Fruit fly (Drosophila melanogaster): Measurements from ENCODE around the gene CG14204.

Gene CG14204

DNA sequence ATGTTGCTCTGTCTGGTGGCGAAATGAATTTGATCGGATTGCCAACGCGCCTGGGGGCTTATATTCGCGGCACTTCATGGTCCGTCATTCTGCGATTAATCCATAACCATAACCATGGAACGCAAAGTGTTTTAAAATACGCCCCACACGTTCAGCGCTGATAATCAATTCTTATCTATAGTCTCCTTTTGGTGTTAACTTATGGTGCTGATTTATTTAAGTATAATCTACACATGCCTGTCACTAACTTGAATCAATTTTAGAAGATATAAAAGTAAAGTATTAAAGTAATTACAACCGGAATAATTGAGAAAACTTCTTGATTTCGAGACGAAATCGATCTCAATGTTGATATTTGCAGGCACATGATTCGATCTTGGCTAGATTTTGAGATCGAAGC, 6.7 kb downstream of the CG14204 start, which contains the start of gene CG14219:
Gene CG14219 (minus strand): TSS at position 101 of the 400 bp plus-strand sequence.
- TF ChIP-seq noc (tag; optimal IDR thresholded peaks at IDR 0.05): no peak

DNA sequence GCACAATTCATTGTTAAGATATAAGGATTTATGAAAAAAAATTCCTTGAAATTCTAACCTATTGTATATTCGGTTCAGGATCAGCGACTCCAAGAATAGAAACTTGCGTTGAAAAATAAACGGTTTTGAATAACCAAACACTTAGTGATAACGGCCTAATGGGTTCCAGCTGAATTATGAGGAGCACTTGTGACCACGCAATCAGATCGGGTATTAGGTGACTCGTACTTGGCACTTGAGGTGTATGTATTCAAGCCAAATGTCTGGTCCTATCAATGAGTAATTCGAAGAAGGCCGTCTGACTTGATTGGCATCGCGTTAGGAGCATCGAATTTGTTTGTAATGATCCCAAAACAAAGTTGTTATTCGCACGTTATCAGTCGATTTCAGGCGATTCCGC, 7.2 kb downstream of the CG14204 start:
- no peak for TF ChIP-seq noc (tag; optimal IDR thresholded peaks at IDR 0.05)

DNA sequence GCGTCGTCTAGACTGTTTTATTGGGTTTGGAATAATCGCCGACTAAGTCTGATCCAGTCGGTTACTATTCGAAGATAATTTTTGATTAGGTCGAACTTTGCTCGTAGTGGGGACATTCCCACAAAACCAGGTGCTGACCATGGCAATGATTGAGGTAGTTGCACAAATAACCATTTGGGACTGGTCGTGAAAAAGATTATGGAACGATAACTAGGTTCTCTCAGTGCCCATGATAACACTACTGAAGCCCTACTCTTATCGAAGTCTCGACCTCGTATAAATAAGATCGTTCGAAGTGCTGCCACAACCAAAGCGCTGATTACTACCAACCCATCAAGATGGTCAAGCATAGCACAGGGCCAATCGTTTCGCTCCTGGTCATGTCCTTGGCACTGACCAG, 8.9 kb downstream of the CG14204 start, which contains the start of gene CG14205:
Gene CG14205 (plus strand): TSS at position 301 of the 400 bp plus-strand sequence.
- TF ChIP-seq noc (tag; optimal IDR thresholded peaks at IDR 0.05): no peak

DNA sequence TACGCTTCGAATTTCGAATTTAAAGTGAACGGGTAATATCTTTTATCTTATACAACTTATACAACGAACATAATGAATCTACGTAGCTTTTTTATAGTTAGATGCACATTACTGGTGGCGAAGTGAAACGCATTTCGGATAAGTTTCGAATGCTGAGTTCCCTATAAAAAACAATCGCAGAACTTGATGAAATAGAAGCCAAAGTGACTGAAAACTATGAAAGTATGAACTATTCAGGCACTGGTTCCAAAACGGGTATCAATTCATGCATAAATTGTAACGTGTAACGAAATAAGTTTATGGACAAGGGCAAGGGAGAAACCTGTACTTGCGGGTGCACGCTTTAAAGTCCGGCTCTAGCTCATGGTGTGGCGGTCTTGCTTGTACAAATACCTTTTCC, 12.4 kb downstream of the CG14204 start:
- no peak for TF ChIP-seq noc (tag; optimal IDR thresholded peaks at IDR 0.05)

DNA sequence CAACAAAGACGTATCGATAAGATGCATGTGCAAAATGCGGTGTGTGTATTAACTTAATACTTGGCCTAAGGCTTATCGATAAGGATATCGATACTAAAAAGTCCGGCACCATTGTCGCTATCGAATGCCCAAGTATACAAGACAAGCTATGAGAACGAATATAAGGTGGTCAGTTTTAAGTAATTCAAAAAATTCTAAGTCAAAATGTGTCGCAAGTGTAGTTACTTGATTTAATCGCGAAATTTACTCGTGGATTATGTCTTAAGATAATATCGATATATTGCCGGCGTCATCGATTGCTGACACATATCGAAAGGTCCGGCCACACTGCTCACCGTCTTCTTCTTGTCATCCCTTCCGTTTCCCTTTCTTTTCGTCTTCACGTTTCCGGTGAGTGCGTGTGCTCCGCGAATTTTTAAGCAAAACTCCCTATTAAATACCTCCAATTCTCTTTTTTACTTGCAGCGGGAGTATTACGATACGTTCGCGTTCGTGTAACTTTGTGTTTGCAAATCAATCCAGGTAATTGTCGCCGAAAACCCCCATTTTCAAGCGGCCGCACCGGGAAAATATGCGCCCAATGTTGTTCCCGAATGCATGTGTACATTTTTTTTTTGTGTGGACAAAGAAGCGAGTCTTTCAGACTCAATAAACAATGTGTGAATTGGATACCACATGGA, 14.4 kb downstream of the CG14204 start, which contains the start of gene RpS10b:
Gene RpS10b (plus strand): TSS at position 348 of the 680 bp plus-strand sequence.
- TF ChIP-seq noc (tag; optimal IDR thresholded peaks at IDR 0.05): peak; percentile 74

DNA sequence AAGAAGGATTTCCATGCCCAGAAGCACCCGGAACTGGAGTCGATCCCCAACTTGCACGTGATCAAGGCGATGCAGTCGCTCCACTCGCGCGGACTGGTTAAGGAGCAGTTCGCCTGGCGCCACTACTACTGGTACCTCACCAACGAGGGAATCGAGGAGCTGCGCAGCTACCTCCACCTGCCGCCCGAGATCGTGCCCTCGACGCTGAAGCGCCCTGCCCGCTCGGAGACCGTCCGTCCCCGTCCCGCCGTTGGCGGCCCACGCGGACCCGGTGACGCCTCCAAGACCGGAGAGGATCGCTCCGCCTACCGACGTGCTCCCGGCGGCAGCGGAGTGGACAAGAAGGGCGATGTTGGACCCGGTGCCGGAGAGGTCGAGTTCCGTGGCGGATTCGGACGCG, 15.1 kb downstream of the CG14204 start:
- no peak for TF ChIP-seq noc (tag; optimal IDR thresholded peaks at IDR 0.05)

DNA sequence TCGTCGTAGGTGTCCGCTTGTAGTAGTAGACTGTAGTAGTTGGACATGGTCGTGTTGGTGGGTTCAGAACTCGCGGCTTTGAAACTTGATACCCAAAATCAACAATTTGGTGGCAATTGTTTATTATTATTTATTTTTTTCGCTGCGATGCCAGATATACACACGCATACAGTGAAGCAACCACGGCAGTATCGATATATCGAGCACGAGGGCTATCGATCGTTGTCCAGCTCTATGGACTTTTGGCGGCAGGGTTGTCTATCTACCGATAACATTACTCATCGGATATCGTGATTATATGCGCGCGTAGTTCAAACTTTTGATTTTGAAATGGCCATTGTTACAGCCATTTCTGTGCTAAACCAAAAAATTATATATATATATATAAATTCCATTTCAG, 18.2 kb downstream of the CG14204 start, which contains the start of gene CG14220:
Gene CG14220 (minus strand): TSS at position 208 of the 400 bp plus-strand sequence.
- TF ChIP-seq noc (tag; optimal IDR thresholded peaks at IDR 0.05): no peak

DNA sequence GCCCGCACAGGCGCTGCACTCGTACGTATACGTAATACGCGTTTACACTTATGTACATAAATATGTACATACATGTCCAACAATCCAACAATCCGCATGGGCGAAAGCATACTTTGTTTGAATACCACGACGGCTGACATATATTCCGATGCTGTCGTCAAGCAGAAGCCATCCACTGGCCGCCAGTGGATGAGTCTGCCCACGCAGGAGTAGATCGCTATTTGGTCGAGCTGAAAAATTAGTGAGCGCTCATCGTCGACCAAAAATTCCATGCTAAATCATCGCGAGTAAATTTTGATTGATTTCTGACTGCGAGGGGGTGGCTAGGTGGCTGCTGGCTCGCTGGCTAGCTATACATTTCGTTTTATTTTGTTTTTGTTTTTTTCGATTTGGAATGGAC, 19.1 kb downstream of the CG14204 start:
- TF ChIP-seq noc (tag; optimal IDR thresholded peaks at IDR 0.05): no peak

DNA sequence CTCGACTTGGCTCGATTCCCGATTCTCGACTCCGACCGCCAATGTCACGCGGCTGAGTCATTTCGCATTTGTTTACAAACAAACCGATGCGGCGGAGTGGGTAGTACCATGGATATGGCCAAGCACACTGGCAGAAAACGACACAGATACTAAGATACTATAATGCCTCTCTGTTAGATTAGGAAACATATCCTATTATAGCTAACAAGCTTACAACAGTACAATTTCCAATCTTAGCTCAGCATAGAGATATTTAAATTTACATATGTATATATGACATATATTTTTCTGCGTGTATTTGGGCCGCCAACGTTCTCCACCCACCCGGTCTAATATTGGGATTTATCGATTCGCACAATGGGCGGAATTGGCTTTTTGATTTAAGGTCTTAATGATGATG, 20.5 kb downstream of the CG14204 start:
- peak; percentile 66 for TF ChIP-seq noc (tag; optimal IDR thresholded peaks at IDR 0.05)

DNA sequence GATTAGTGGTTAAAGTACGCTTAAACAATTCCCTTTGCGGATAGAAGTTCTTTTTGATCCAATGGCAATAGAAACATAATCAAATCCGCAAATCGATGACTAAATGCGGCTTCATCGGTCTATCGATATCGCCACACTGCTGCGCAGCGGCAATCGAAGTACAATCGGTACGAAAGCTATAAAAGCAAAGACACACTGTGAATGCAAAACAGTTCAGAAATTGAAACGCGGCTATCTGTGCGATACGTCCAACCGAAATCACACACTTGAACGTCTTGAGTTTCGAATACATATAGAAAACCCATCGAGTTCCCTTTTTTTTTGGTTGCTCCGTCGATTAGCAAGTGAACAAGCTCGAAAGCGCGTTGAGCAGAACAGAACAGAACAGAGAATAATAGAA, 21.6 kb downstream of the CG14204 start, which contains the start of gene CG14207:
Gene CG14207 (plus strand): TSS at position 203 of the 400 bp plus-strand sequence.
- peak; percentile 44 for TF ChIP-seq noc (tag; optimal IDR thresholded peaks at IDR 0.05)

DNA sequence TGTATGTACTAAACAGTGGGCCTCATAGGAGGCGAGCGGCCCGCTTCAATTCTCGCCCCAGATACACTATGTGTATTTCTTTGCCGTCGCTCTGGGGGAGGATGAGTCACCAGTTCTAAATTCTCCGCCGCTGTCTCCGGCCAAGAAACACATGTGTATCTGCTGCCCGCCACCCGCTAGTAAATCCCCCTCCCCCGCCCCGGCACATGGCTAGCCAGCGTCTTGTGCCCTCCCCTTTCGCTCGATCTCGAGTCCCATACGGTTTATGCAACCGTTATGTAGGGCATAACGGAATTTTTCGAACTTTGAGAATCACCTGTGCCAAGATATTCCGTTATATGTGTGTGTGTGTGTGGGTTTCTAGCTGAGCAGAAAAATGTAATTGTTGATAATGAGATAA, 22.5 kb downstream of the CG14204 start:
- TF ChIP-seq noc (tag; optimal IDR thresholded peaks at IDR 0.05): no peak

DNA sequence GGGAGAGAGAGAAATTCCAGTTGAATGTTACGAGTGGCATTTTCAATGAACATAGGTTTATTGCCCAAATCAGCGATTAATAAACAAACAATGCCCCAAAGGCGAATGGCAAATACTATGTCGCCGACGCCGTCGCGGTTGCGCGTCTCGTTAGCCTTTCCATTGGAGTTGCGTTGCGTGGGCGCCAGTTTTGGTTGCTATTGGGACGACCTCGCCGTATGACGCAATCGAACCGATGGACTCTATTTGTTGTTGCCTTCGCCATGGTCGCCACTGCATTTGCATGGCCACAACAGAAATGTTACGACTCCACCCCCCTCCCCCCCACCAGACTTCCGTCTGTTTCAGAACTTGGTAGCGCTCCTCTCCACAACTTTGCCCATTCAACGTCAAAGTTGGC, 23.1 kb downstream of the CG14204 start:
- TF ChIP-seq noc (tag; optimal IDR thresholded peaks at IDR 0.05): no peak

DNA sequence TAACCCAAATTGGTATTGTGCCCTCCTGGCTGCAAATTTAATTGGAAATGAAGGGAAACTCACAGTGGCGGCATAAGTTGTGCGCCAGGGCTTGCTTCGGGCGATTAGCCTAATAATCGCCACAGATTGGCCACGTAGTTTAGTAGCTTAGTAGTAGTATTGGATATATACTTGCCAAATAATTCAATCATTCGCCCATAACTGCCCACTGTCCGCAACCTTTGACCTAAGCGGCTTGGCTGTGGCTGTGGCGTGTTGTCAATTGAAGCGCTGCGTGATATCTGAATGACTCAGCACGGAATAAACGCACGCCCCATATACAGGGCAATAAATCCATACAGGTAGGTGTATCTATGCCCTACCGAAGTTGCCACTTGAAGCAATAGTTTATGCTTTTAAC, 23.6 kb downstream of the CG14204 start:
- no peak for TF ChIP-seq noc (tag; optimal IDR thresholded peaks at IDR 0.05)

DNA sequence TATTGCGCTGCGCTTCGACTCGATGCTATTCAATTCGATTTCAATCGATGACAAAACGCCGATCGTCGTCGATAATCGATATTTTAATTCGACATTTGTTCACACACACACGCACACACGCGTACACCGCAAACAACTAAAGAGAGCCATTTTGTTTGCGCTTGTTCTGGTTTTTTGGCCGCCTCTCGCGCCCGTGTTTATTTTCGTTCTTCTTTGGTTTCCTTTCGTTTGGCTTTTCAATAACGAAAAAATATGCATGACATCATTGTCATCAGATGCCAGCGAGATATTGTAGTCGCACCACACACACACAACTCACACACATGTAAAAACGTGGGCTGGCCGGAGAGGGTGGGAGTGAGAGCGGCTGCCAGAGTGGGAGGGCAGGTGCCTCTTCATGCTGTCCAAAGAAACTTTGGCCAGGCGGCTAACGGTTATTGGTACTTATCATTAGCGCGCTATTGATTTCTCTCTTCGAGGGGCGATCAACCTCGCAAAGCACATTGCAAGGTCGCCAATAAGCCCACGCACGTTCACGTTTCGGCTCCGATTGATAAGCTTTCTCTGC, 24.7 kb downstream of the CG14204 start:
- TF ChIP-seq noc (tag; optimal IDR thresholded peaks at IDR 0.05): peak; percentile 57

DNA sequence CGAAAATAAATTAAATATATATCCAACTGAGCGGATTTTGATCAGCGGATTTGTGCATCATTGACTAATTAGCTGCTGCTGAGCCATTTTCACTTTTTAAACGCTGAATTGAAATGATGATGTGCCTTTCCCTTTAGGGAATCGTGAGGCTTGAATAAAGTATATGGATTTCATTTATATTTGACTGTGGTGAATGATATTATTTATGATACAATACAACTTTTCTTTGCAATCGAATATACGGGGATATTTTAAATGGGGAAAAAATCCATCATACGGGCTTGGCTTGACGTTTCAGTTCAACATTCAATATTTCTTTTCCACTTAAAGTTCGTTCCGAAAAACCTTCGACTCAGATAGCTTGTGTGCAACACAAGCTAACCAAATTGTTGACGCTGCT, 27.8 kb downstream of the CG14204 start, which contains the start of the genes Shawn and Tyler:
Gene Shawn (plus strand): TSS at position 301 of the 400 bp plus-strand sequence.
Gene Tyler (plus strand): TSS at position 301 of the 400 bp plus-strand sequence.
- no peak for TF ChIP-seq noc (tag; optimal IDR thresholded peaks at IDR 0.05)

DNA sequence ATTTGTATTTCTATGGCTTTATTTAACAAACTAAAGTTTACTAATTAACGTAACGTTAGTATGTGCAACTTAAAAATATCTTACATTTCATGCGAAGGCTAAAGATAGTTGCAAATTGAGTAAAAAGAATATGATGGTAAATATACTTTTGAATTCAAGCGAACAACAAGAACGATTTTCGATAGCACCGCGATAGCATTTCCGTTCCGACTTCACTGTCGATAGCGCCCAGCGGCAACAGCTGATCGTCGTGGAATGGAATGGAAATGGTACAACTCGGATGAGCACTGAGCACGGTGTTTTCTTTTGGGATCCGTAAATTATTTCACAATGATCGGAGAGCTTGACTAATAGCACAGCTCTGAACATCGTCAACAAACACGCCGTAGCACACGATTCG, 30.1 kb downstream of the CG14204 start:
- no peak for TF ChIP-seq noc (tag; optimal IDR thresholded peaks at IDR 0.05)
